Worm (Caenorhabditis elegans): Measurements from ENCODE around the gene C46C11.3.

C46C11.3 gene

ce11 chrX:4622024-4622423, at the start of gene C46C11.3:
C46C11.3 (plus strand) TSS chrX:4622324.
- TF ChIP-seq ceh-28 (tag; optimal IDR thresholded peaks at IDR 0.05) (no peak), nhr-23 (tag; optimal IDR thresholded peaks at IDR 0.05) (no peak), R02D3.7 (tag; optimal IDR thresholded peaks at IDR 0.05) (no peak), nhr-11 (tag; optimal IDR thresholded peaks at IDR 0.05) (no peak), sea-2 (GFP tag; optimal IDR thresholded peaks at IDR 0.05) (no peak), ztf-4 (tag; optimal IDR thresholded peaks at IDR 0.05) (no peak), egl-27 (tag; optimal IDR thresholded peaks at IDR 0.05) (no peak), aly-2 (tag; optimal IDR thresholded peaks at IDR 0.05) (no peak), lsy-12 (tag; optimal IDR thresholded peaks at IDR 0.05) (no peak), pqm-1 (tag; optimal IDR thresholded peaks at IDR 0.05) (no peak), jun-1 (tag; optimal IDR thresholded peaks at IDR 0.05) (no peak)

ce11 chrX:4574873-4575272, 47.3 kb upstream of the C46C11.3 start:
- TF ChIP-seq fkh-10 (GFP tag; optimal IDR thresholded peaks at IDR 0.05) (peak; percentile 66), jun-1 (tag; optimal IDR thresholded peaks at IDR 0.05) (no peak), sea-2 (GFP tag; optimal IDR thresholded peaks at IDR 0.05) (no peak), lin-15B (tag; optimal IDR thresholded peaks at IDR 0.05) (no peak), unc-62 (GFP tag; optimal IDR thresholded peaks at IDR 0.05) (no peak)

ce11 chrX:4576272-4576671, 45.9 kb upstream of the C46C11.3 start:
- TF ChIP-seq nhr-28 (tag; optimal IDR thresholded peaks at IDR 0.05) (no peak), nfya-1 (tag; optimal IDR thresholded peaks at IDR 0.05; ENCODE audit: insufficient read depth) (peak; percentile 7), mml-1 (tag; optimal IDR thresholded peaks at IDR 0.05) (no peak), hmg-11 (tag; optimal IDR thresholded peaks at IDR 0.05) (peak; percentile 31), nhr-76 (tag; optimal IDR thresholded peaks at IDR 0.05) (no peak)

- TF ChIP-seq ceh-82 (tag; optimal IDR thresholded peaks at IDR 0.05), result no peak
- no peak for TF ChIP-seq nhr-25 (tag; optimal IDR thresholded peaks at IDR 0.05)
Measured at ce11 chrX:4577941-4578340, 44.2 kb upstream of the C46C11.3 start, which contains the start of gene C05E11.3. C05E11.3 (plus strand) TSS chrX:4578241.

ce11 chrX:4578581-4578980, 43.5 kb upstream of the C46C11.3 start:
- no peak for TF ChIP-seq skn-1 (tag; optimal IDR thresholded peaks at IDR 0.05)
- no peak for TF ChIP-seq pha-4 (tag; optimal IDR thresholded peaks at IDR 0.05)
- no peak for TF ChIP-seq egl-5 (tag; optimal IDR thresholded peaks at IDR 0.05)
- TF ChIP-seq pqm-1 (tag; optimal IDR thresholded peaks at IDR 0.05), result no peak
- TF ChIP-seq nhr-23 (tag; optimal IDR thresholded peaks at IDR 0.05), result no peak
- TF ChIP-seq mdl-1 (tag; optimal IDR thresholded peaks at IDR 0.05), result no peak
- TF ChIP-seq ceh-16 (tag; optimal IDR thresholded peaks at IDR 0.05), result no peak
- TF ChIP-seq nhr-67 (tag; optimal IDR thresholded peaks at IDR 0.05), result no peak
- TF ChIP-seq lin-15B (tag; optimal IDR thresholded peaks at IDR 0.05), result no peak
- TF ChIP-seq ztf-4 (tag; optimal IDR thresholded peaks at IDR 0.05), result no peak
- TF ChIP-seq nhr-76 (tag; optimal IDR thresholded peaks at IDR 0.05), result no peak

- no peak for TF ChIP-seq elt-3 (tag; optimal IDR thresholded peaks at IDR 0.05)
- no peak for TF ChIP-seq ceh-9 (tag; optimal IDR thresholded peaks at IDR 0.05)
Measured at ce11 chrX:4585579-4585978, 36.5 kb upstream of the C46C11.3 start, which contains the start of gene C05E11.7. C05E11.7 (minus strand) TSS chrX:4585679.

ce11 chrX:4586617-4587016, 35.5 kb upstream of the C46C11.3 start, which contains the start of gene C05E11.2:
C05E11.2 (plus strand) TSS chrX:4586917.
- TF ChIP-seq nhr-28 (tag; optimal IDR thresholded peaks at IDR 0.05), result no peak

ce11 chrX:4587934-4588333, 34.2 kb upstream of the C46C11.3 start:
- TF ChIP-seq nhr-237 (tag; optimal IDR thresholded peaks at IDR 0.05), result no peak
- TF ChIP-seq tbx-2 (tag; optimal IDR thresholded peaks at IDR 0.05), result no peak
- no peak for TF ChIP-seq fos-1 (tag; optimal IDR thresholded peaks at IDR 0.05)
- no peak for TF ChIP-seq ceh-9 (tag; optimal IDR thresholded peaks at IDR 0.05)
- TF ChIP-seq ceh-82 (tag; optimal IDR thresholded peaks at IDR 0.05), result no peak
- no peak for TF ChIP-seq fkh-2 (tag; optimal IDR thresholded peaks at IDR 0.05)
- peak; percentile 53 for TF ChIP-seq nhr-23 (tag; optimal IDR thresholded peaks at IDR 0.05)
- TF ChIP-seq pha-4 (tag; optimal IDR thresholded peaks at IDR 0.05), result peak; percentile 61
- TF ChIP-seq pqm-1 (tag; optimal IDR thresholded peaks at IDR 0.05), result no peak
- TF ChIP-seq snpc-4 (tag; optimal IDR thresholded peaks at IDR 0.05), result no peak
- TF ChIP-seq mdl-1 (tag; optimal IDR thresholded peaks at IDR 0.05), result no peak
- TF ChIP-seq sea-2 (GFP tag; optimal IDR thresholded peaks at IDR 0.05), result no peak
- TF ChIP-seq nhr-28 (tag; optimal IDR thresholded peaks at IDR 0.05), result no peak
- peak; percentile 13 for TF ChIP-seq egl-5 (tag; optimal IDR thresholded peaks at IDR 0.05)
- TF ChIP-seq aly-2 (tag; optimal IDR thresholded peaks at IDR 0.05), result no peak
- TF ChIP-seq nhr-67 (tag; optimal IDR thresholded peaks at IDR 0.05), result no peak
- TF ChIP-seq zag-1 (tag; optimal IDR thresholded peaks at IDR 0.05), result no peak
- TF ChIP-seq ceh-28 (tag; optimal IDR thresholded peaks at IDR 0.05), result peak; percentile 2
- TF ChIP-seq ama-1 (optimal IDR thresholded peaks at IDR 0.05), result no peak
- TF ChIP-seq ceh-16 (tag; optimal IDR thresholded peaks at IDR 0.05), result no peak
- no peak for TF ChIP-seq R02D3.7 (tag; optimal IDR thresholded peaks at IDR 0.05)
- no peak for TF ChIP-seq lsy-12 (tag; optimal IDR thresholded peaks at IDR 0.05)
- TF ChIP-seq skn-1 (tag; optimal IDR thresholded peaks at IDR 0.05), result no peak
- no peak for TF ChIP-seq nhr-76 (tag; optimal IDR thresholded peaks at IDR 0.05)
- TF ChIP-seq ztf-4 (tag; optimal IDR thresholded peaks at IDR 0.05), result no peak
- TF ChIP-seq nhr-12 (tag; optimal IDR thresholded peaks at IDR 0.05), result no peak

Measured in whole organism, L3 larva.